Worm (Caenorhabditis elegans) whole organism, L3 larva: ENCODE data around the gene F42C5.3.

ENCODE experiments used
- ZK546.5 ChIP-seq: sonication (generic microtip); optimal IDR thresholded peaks from 2 replicates; lab custom pipeline; 2017; ENCODE audit warnings: missing biosample characterization, missing genetic modification characterization
- aly-2 ChIP-seq: fragments of 150-350 bp; optimal IDR thresholded peaks from 2 replicates; lab custom pipeline; 2014; ENCODE audit warnings: missing biosample characterization, missing genetic modification characterization
- ama-1 ChIP-seq: fragments of 150-350 bp; optimal IDR thresholded peaks from 2 replicates; lab custom pipeline; 2018
- ceh-16 ChIP-seq: sonication (generic microtip); optimal IDR thresholded peaks from 2 replicates; lab custom pipeline; 2017; ENCODE audit warnings: missing biosample characterization, missing genetic modification characterization
- ceh-9 ChIP-seq: sonication (generic microtip); optimal IDR thresholded peaks from 2 replicates; lab custom pipeline; 2018; ENCODE audit warnings: missing biosample characterization, missing genetic modification characterization
- daf-12 ChIP-seq: fragments of 150-350 bp; optimal IDR thresholded peaks from 2 replicates; lab custom pipeline; 2014; ENCODE audit warnings: missing biosample characterization, missing genetic modification reagents, missing genetic modification characterization
- elt-1 ChIP-seq: fragments of 150-350 bp; optimal IDR thresholded peaks from 2 replicates; lab custom pipeline; 2014; ENCODE audit warnings: missing biosample characterization, missing genetic modification characterization
- elt-2 ChIP-seq: sonication (generic microtip); optimal IDR thresholded peaks from 2 replicates; lab custom pipeline; 2016; ENCODE audit warnings: missing genetic modification reagents, mild to moderate bottlenecking, missing genetic modification characterization, missing compliant biosample characterization
- eor-1 ChIP-seq, 2 experiments: fragments of 150-350 bp; optimal IDR thresholded peaks; 2 replicates each; lab custom pipeline; 2014 to 2018; ENCODE audit warnings: missing biosample characterization in 2 of 2, missing genetic modification characterization in 2 of 2
- fkh-2 ChIP-seq: fragments of 150-350 bp; optimal IDR thresholded peaks from 2 replicates; lab custom pipeline; 2014; ENCODE audit warnings: missing biosample characterization, missing genetic modification reagents, missing genetic modification characterization
- fos-1 ChIP-seq: fragments of 150-350 bp; optimal IDR thresholded peaks from 2 replicates; lab custom pipeline; 2014; ENCODE audit warnings: missing biosample characterization, missing genetic modification characterization
- hmg-11 ChIP-seq: sonication (generic microtip); optimal IDR thresholded peaks from 2 replicates; lab custom pipeline; 2016; ENCODE audit warnings: missing genetic modification characterization, missing compliant biosample characterization
- jun-1 ChIP-seq: fragments of 150-350 bp; optimal IDR thresholded peaks from 2 replicates; lab custom pipeline; 2014; ENCODE audit warnings: missing biosample characterization, missing genetic modification reagents, missing genetic modification characterization
- lin-15B ChIP-seq: fragments of 150-350 bp; optimal IDR thresholded peaks from 2 replicates; lab custom pipeline; 2014; ENCODE audit warnings: missing biosample characterization, missing genetic modification characterization
- lsy-12 ChIP-seq: sonication (generic microtip); optimal IDR thresholded peaks from 2 replicates; lab custom pipeline; 2016; ENCODE audit warnings: mild to moderate bottlenecking, missing genetic modification characterization, missing compliant biosample characterization
- mml-1 ChIP-seq: fragments of 150-350 bp; sonication (generic microtip); optimal IDR thresholded peaks from 3 replicates; lab custom pipeline; 2014; ENCODE audit warnings: missing biosample characterization, missing genetic modification characterization
- nhr-11 ChIP-seq: fragments of 150-350 bp; optimal IDR thresholded peaks from 2 replicates; lab custom pipeline; 2014; ENCODE audit warnings: missing biosample characterization, missing genetic modification characterization
- nhr-12 ChIP-seq: fragments of 150-350 bp; optimal IDR thresholded peaks from 2 replicates; lab custom pipeline; 2014; ENCODE audit warnings: missing biosample characterization, missing genetic modification characterization
- nhr-23 ChIP-seq: fragments of 150-350 bp; optimal IDR thresholded peaks from 2 replicates; lab custom pipeline; 2014; ENCODE audit warnings: missing biosample characterization, missing genetic modification reagents, missing genetic modification characterization
- nhr-25 ChIP-seq: sonication (generic microtip); optimal IDR thresholded peaks from 2 replicates; lab custom pipeline; 2017; ENCODE audit warnings: missing biosample characterization, missing genetic modification characterization
- nhr-43 ChIP-seq: sonication (generic microtip); optimal IDR thresholded peaks from 2 replicates; lab custom pipeline; 2016; ENCODE audit warnings: mild to moderate bottlenecking, missing genetic modification characterization, missing compliant biosample characterization; ENCODE audit not compliant: poor library complexity, severe bottlenecking
- nhr-67 ChIP-seq: fragments of 150-350 bp; optimal IDR thresholded peaks from 2 replicates; lab custom pipeline; 2014; ENCODE audit warnings: missing biosample characterization, missing genetic modification characterization
- nhr-76 ChIP-seq: fragments of 150-350 bp; sonication (generic microtip); optimal IDR thresholded peaks from 5 replicates; lab custom pipeline; 2014; ENCODE audit warnings: missing biosample characterization, missing genetic modification characterization
- pha-4 ChIP-seq: fragments of 150-350 bp; optimal IDR thresholded peaks from 2 replicates; lab custom pipeline; 2014; ENCODE audit warnings: missing biosample characterization, missing genetic modification reagents, missing genetic modification characterization
- pqm-1 ChIP-seq: fragments of 150-350 bp; optimal IDR thresholded peaks from 2 replicates; lab custom pipeline; 2017; ENCODE audit warnings: missing biosample characterization, missing genetic modification characterization, inconsistent platforms
- sea-2 ChIP-seq: fragments of 150-350 bp; sonication (generic microtip); optimal IDR thresholded peaks from 4 replicates; lab custom pipeline; 2014; ENCODE audit warnings: missing biosample characterization, missing genetic modification reagents, missing genetic modification characterization
- snpc-4 ChIP-seq: fragments of 150-350 bp; optimal IDR thresholded peaks from 2 replicates; lab custom pipeline; 2014; ENCODE audit warnings: missing biosample characterization, missing genetic modification characterization
- tbx-2 ChIP-seq: sonication (generic microtip); optimal IDR thresholded peaks from 2 replicates; lab custom pipeline; 2016; ENCODE audit warnings: mild to moderate bottlenecking, missing genetic modification characterization, missing compliant biosample characterization
- unc-39 ChIP-seq: sonication (generic microtip); optimal IDR thresholded peaks from 4 replicates; lab custom pipeline; 2017; ENCODE audit warnings: missing biosample characterization, missing genetic modification characterization
- unc-62 ChIP-seq: fragments of 150-350 bp; sonication (generic microtip); optimal IDR thresholded peaks from 4 replicates; lab custom pipeline; 2014; ENCODE audit warnings: missing biosample characterization, missing genetic modification reagents, missing genetic modification characterization
- ztf-11 ChIP-seq: fragments of 150-350 bp; optimal IDR thresholded peaks from 2 replicates; lab custom pipeline; 2014; ENCODE audit warnings: missing biosample characterization, missing genetic modification characterization
- ztf-4 ChIP-seq: fragments of 150-350 bp; optimal IDR thresholded peaks from 2 replicates; lab custom pipeline; 2014; ENCODE audit warnings: missing biosample characterization, missing genetic modification characterization

The F42C5.3 gene

ce11 chrIV:7287474-7287873 lies at the start of gene F42C5.3:
TSS of gene F42C5.3 (minus strand) at chrIV:7287574.
- TF ChIP-seq ceh-16 (tag; lab: Kevin White, UChicago) (no peak), sea-2 (GFP tag; lab: Kevin White, UChicago) (no peak), ztf-4 (tag; lab: Kevin White, UChicago) (no peak), nhr-12 (tag; lab: Kevin White, UChicago) (no peak), tbx-2 (tag; lab: Kevin White, UChicago) (no peak), elt-1 (tag; lab: Kevin White, UChicago) (no peak), ceh-9 (tag; lab: Kevin White, UChicago) (no peak), nhr-11 (tag; lab: Kevin White, UChicago) (no peak), pha-4 (tag; lab: Kevin White, UChicago) (no peak)

ce11 chrIV:7332695-7333094 lies 45.3 kb upstream of the F42C5.3 start, which contains the start of gene ocr-4:
TSS of gene ocr-4 (minus strand) at chrIV:7332795.
- TF ChIP-seq mml-1 (tag; lab: Kevin White, UChicago) (no peak), snpc-4 (no peak), ztf-4 (tag; lab: Kevin White, UChicago) (no peak), unc-39 (no peak), nhr-76 (no peak), elt-1 (tag; lab: Kevin White, UChicago) (no peak), fos-1 (tag; lab: Kevin White, UChicago) (no peak), nhr-25 (tag; lab: Kevin White, UChicago) (no peak)

ce11 chrIV:7328918-7329317 lies 41.5 kb upstream of the F42C5.3 start, which contains the start of gene sqst-2:
TSS of gene sqst-2 (minus strand) at chrIV:7328975.
- TF ChIP-seq lsy-12 (tag; lab: Kevin White, UChicago), result no peak
- peak; percentile 49 for TF ChIP-seq elt-2 (tag; lab: Kevin White, UChicago)
- peak; percentile 41 for TF ChIP-seq pqm-1 (tag; lab: Kevin White, UChicago)
- TF ChIP-seq eor-1 (tag; optimal IDR thresholded peaks at IDR 0.05; lab: Kevin White, UChicago), result no peak
- TF ChIP-seq nhr-25 (tag; lab: Kevin White, UChicago), result no peak

DNA sequence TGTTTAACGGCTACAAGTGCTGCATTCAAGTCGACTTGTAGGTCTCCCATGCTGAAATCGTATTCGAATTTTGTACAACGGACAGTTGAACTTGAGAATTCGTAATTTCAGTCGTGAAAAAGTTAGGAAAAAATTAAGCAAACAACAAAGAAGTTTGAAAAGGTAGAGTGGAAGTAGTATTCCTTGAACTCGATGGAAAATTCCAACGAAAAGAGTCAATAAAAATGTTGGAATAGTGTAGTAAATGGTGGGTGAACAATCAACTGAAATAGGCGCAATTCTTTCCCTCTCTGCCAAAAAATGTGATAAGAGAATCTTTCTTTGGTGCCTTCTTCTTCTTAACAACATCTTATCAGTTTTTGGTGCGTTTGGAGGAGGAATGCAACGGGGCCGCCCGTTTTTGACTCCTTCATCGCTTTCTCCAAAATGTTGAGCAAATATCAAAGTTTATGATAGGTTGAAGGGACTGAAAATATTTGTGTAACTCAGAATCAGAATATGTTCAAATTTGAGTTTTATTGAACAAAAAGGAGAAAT lies 39.3 kb upstream of the F42C5.3 start, which contains the start of gene ifo-1:
Gene ifo-1 (minus strand): TSS at position 51 of the 537 bp plus-strand sequence.
- TF ChIP-seq elt-2 (tag; lab: Kevin White, UChicago) (peak; percentile 95), ceh-16 (tag; lab: Kevin White, UChicago) (no peak), ZK546.5 (tag; lab: Kevin White, UChicago) (no peak), pqm-1 (tag; lab: Kevin White, UChicago) (peak; percentile 92), jun-1 (tag; lab: Kevin White, UChicago) (peak; percentile 39)

ce11 chrIV:7325698-7326097 lies 38.3 kb upstream of the F42C5.3 start:
- no peak for TF ChIP-seq daf-12 (tag; lab: Kevin White, UChicago)
- no peak for TF ChIP-seq unc-62 (GFP tag; lab: Kevin White, UChicago)
- no peak for TF ChIP-seq aly-2 (tag; lab: Kevin White, UChicago)
- TF ChIP-seq tbx-2 (tag; lab: Kevin White, UChicago), result no peak
- no peak for TF ChIP-seq lin-15B (tag; lab: Kevin White, UChicago)
- TF ChIP-seq hmg-11 (tag; lab: Kevin White, UChicago), result no peak
- no peak for TF ChIP-seq nhr-23 (tag; lab: Kevin White, UChicago)
- TF ChIP-seq nhr-67, result no peak
- no peak for TF ChIP-seq fkh-2
- TF ChIP-seq elt-2 (tag; lab: Kevin White, UChicago), result peak; percentile 74
- TF ChIP-seq pqm-1 (tag; lab: Kevin White, UChicago), result peak; percentile 88

- TF ChIP-seq elt-2 (tag; lab: Kevin White, UChicago), result no peak
- no peak for TF ChIP-seq hmg-11 (tag; lab: Kevin White, UChicago)
- no peak for TF ChIP-seq lin-15B (tag; lab: Kevin White, UChicago)
- TF ChIP-seq pha-4 (tag; lab: Kevin White, UChicago), result no peak
- TF ChIP-seq ama-1 (lab: Kevin White, UChicago), result no peak
- no peak for TF ChIP-seq nhr-67
- no peak for TF ChIP-seq daf-12 (tag; lab: Kevin White, UChicago)
- TF ChIP-seq nhr-43 (tag; lab: Kevin White, UChicago), result no peak
- no peak for TF ChIP-seq snpc-4
- TF ChIP-seq ceh-16 (tag; lab: Kevin White, UChicago), result no peak
- no peak for TF ChIP-seq pqm-1 (tag; lab: Kevin White, UChicago)
- no peak for TF ChIP-seq ZK546.5 (tag; lab: Kevin White, UChicago)
- TF ChIP-seq ztf-11 (tag; lab: Kevin White, UChicago), result no peak
- TF ChIP-seq ceh-9 (tag; lab: Kevin White, UChicago), result no peak
- no peak for TF ChIP-seq nhr-11 (tag; lab: Kevin White, UChicago)
- no peak for TF ChIP-seq nhr-12 (tag; lab: Kevin White, UChicago)
- TF ChIP-seq fos-1 (tag; lab: Kevin White, UChicago), result no peak
- TF ChIP-seq ztf-4 (tag; lab: Kevin White, UChicago), result no peak
- no peak for TF ChIP-seq fkh-2
Observed at ce11 chrIV:7324913-7325312, 37.5 kb upstream of the F42C5.3 start.
